Fruit fly (Drosophila melanogaster): ENCODE results near the gene her.

The her gene

DNA sequence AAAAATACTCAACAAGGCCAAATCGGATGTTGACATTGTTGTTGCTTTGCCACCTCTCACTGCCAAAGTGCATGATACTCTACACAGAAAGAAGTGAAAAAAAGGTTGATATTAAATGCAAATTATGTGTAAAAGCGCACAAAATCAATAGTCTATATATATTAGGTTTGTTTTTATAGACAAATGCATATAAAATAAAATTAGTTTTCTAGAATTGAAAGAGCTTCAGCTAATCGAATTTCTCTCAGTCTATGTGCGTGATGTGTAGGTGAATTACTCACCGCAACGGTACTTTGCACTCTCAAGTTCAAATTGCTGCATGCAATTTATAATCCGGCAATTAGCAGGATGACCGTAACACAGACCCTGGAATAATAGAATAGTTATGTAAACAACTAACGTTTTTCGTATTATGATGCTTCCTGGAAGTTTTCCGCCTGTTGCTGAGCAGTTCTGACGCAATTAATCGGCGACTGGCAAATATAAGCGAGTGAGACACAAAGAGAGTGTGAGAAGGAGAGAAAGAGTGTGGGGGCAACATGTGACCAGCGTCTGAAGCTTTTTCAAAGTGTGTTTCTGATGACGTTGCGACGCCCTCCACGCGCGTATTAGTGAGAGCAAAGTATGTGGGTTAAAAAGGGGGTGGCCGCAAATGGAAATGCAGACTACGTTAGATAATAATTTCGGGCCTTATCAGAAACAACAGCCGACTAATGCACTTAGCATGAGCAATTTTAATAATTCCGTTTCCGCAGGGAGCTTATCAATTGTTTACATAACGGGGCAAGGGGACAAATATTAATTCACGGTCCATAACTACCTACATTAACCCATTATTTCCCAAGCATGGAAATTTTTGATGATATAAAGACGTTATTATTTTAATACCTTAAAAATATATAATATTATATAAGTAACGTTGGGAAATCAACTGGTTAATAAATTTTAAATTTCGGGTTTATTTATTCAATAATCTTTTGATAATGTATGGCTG lies 44.0 kb downstream of the her start (continued):
- TF ChIP-seq Blimp-1 (GFP tag; optimal IDR thresholded peaks at IDR 0.05) (peak; percentile 90), CG8319 (GFP tag; optimal IDR thresholded peaks at IDR 0.05) (peak; percentile 96), eg (GFP tag; IDR thresholded peaks at IDR 0.05) (peak; percentile 97), OdsH (GFP tag; optimal IDR thresholded peaks at IDR 0.05) (peak; percentile 97), CG8119 (GFP tag; IDR thresholded peaks at IDR 0.05) (peak; percentile 97), salr (GFP tag; optimal IDR thresholded peaks at IDR 0.05) (peak; percentile 81 to 96), CG15336 (GFP tag; IDR thresholded peaks at IDR 0.05) (peak; percentile 97), CG31627 (GFP tag; optimal IDR thresholded peaks at IDR 0.05) (peak; percentile 95), CG10669 (GFP tag; optimal IDR thresholded peaks at IDR 0.05) (peak; percentile 95), Lpt (GFP tag; optimal IDR thresholded peaks at IDR 0.05) (peak; percentile 94), vri (GFP tag; optimal IDR thresholded peaks at IDR 0.05) (peak; percentile 98), Gug (GFP tag; IDR thresholded peaks at IDR 0.05) (peak; percentile 97), Ets96B (tag; optimal IDR thresholded peaks at IDR 0.05) (peak; percentile 96), ss (GFP tag; optimal IDR thresholded peaks at IDR 0.05) (peak; percentile 95 to 96), dac (GFP tag; optimal IDR thresholded peaks at IDR 0.05) (peak; percentile 71), CG32006 (GFP tag; optimal IDR thresholded peaks at IDR 0.05) (peak; percentile 95), CG8632 (GFP tag; optimal IDR thresholded peaks at IDR 0.05) (peak; percentile 95), Eip78C (GFP tag) (peak; percentile 99), dsx (GFP tag; optimal IDR thresholded peaks at IDR 0.05; ENCODE audit: poor library complexity, severe bottlenecking) (peak; percentile 94), lz (GFP tag; optimal IDR thresholded peaks at IDR 0.05) (peak; percentile 95), CG9139 (GFP tag; optimal IDR thresholded peaks at IDR 0.05) (peak; percentile 91), Smox (GFP tag; optimal IDR thresholded peaks at IDR 0.05) (peak; percentile 96), CG6808 (GFP tag; optimal IDR thresholded peaks at IDR 0.05) (peak; percentile 91), CG11294 (GFP tag; IDR thresholded peaks at IDR 0.05) (peak; percentile 94), CG10631 (GFP tag; optimal IDR thresholded peaks at IDR 0.05) (peak; percentile 97), fd59A (GFP tag; optimal IDR thresholded peaks at IDR 0.05) (peak; percentile 89), cyc (GFP tag; optimal IDR thresholded peaks at IDR 0.05) (peak; percentile 96), CG11762 (GFP tag; optimal IDR thresholded peaks at IDR 0.05; ENCODE audit: insufficient read depth) (peak; percentile 97), Hr39 (GFP tag; optimal IDR thresholded peaks at IDR 0.05) (peak; percentile 95)

DNA sequence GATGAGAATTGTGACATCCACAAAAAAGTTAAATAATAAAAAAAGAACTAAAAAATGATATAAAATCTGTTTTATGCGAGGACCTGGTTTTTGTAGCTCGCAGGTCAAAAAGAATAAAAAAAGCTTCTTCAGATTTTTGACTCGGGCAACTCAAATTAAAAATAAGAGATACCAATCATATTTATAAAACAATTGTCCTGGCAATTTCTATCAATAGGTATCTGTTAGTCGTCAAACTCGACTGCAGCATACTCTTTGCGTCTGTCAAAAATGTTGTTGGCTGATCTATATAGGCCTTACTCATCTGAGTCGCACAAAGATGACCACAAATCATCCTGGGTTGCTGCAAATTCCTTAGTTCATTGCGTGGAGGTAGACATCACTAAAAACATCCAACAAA lies 45.6 kb downstream of the her start:
- TF ChIP-seq CG11762 (GFP tag; optimal IDR thresholded peaks at IDR 0.05; ENCODE audit: insufficient read depth) (no peak), lz (GFP tag; optimal IDR thresholded peaks at IDR 0.05) (no peak), salr (GFP tag; optimal IDR thresholded peaks at IDR 0.05) (no peak), CG34406 (GFP tag; optimal IDR thresholded peaks at IDR 0.05) (no peak), fd85E (GFP tag; optimal IDR thresholded peaks at IDR 0.05) (no peak), CG6792 (GFP tag; optimal IDR thresholded peaks at IDR 0.05) (no peak), CG4318 (GFP tag; optimal IDR thresholded peaks at IDR 0.05) (no peak), dsx (GFP tag; optimal IDR thresholded peaks at IDR 0.05; ENCODE audit: poor library complexity, severe bottlenecking) (no peak), ss (GFP tag; optimal IDR thresholded peaks at IDR 0.05) (no peak), Eip75B (GFP tag; optimal IDR thresholded peaks at IDR 0.05) (no peak), Hr4 (GFP tag; optimal IDR thresholded peaks at IDR 0.05) (no peak), Lpt (GFP tag; optimal IDR thresholded peaks at IDR 0.05) (no peak), Hr39 (GFP tag; optimal IDR thresholded peaks at IDR 0.05) (no peak), CG11294 (GFP tag; IDR thresholded peaks at IDR 0.05) (no peak)

DNA sequence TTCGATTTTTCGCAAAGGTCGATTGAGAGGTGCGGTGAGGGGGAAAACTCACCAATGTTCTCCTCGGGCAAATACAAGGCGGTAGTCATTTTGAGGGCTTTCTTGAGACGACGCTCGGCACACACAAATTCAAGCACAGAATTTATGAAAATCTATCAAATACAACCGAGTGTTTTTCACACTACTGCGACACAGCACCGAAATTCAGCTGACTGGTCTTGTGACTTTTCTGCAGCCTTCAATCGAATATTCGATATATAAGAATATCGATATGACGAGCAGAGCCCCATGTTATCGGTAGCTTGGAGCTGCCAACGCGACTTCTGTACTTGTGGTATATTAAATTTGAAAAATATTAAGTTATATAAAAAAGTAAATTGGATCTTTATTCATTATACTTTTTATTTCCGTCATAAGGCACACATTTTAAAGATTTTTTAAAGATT lies 50.6 kb downstream of the her start, which contains the start of gene VhaSFD:
TSS of gene VhaSFD (minus strand) at position 249 of the 446 bp plus-strand sequence.
- no peak for TF ChIP-seq CG10631 (GFP tag; optimal IDR thresholded peaks at IDR 0.05)
- TF ChIP-seq CG3032 (tag; optimal IDR thresholded peaks at IDR 0.05), result peak; percentile 38
- peak; percentile 33 for TF ChIP-seq achi (GFP tag; optimal IDR thresholded peaks at IDR 0.05)
- no peak for TF ChIP-seq Met (GFP tag; optimal IDR thresholded peaks at IDR 0.05)
- peak; percentile 55 for TF ChIP-seq Eip93F (GFP tag; optimal IDR thresholded peaks at IDR 0.05)
- TF ChIP-seq lz (GFP tag; optimal IDR thresholded peaks at IDR 0.05), result no peak
- TF ChIP-seq CG6854 (GFP tag; optimal IDR thresholded peaks at IDR 0.05), result peak; percentile 37
- TF ChIP-seq CG15336 (GFP tag; IDR thresholded peaks at IDR 0.05), result peak; percentile 36; the same call in 1 of the 2 replicates
- no peak for TF ChIP-seq CG1621 (tag; optimal IDR thresholded peaks at IDR 0.05)
- TF ChIP-seq cyc (GFP tag; optimal IDR thresholded peaks at IDR 0.05), result no peak
- TF ChIP-seq Blimp-1 (GFP tag; optimal IDR thresholded peaks at IDR 0.05), result no peak
- TF ChIP-seq ss (GFP tag; optimal IDR thresholded peaks at IDR 0.05), result no peak
- TF ChIP-seq svp (GFP tag), result no peak
- no peak for TF ChIP-seq CG11294 (GFP tag; IDR thresholded peaks at IDR 0.05)
- TF ChIP-seq CG10669 (GFP tag; optimal IDR thresholded peaks at IDR 0.05), result no peak
- TF ChIP-seq Hr38 (GFP tag; optimal IDR thresholded peaks at IDR 0.05), result no peak
- TF ChIP-seq Eip78C (GFP tag), result no peak
- TF ChIP-seq Smox (GFP tag; optimal IDR thresholded peaks at IDR 0.05), result no peak
- no peak for TF ChIP-seq Ets96B (tag; optimal IDR thresholded peaks at IDR 0.05)
- no peak for TF ChIP-seq Eip75B (GFP tag; optimal IDR thresholded peaks at IDR 0.05)
- peak; percentile 32 for TF ChIP-seq esn (GFP tag; optimal IDR thresholded peaks at IDR 0.05)
